Worm (Caenorhabditis elegans) whole organism, L1 larva: ENCODE data around the gene F07C3.3.

Experiments used
- C04F5.9 ChIP-seq: sonication (generic microtip); optimal IDR thresholded peaks from 2 replicates; lab custom pipeline; 2016; ENCODE audit warnings: missing genetic modification characterization, missing compliant biosample characterization
- C16A3.4 ChIP-seq: fragments of 150-350 bp; optimal IDR thresholded peaks from 2 replicates; lab custom pipeline; 2014; ENCODE audit warnings: missing biosample characterization, missing genetic modification characterization
- alr-1 ChIP-seq: fragments of 200-800 bp; sonication (Bioruptor generic); optimal IDR thresholded peaks from 2 replicates; lab custom pipeline; 2018; ENCODE audit warnings: borderline replicate concordance, mild to moderate bottlenecking, missing genetic modification characterization, missing compliant biosample characterization
- ama-1 ChIP-seq: fragments of 150-350 bp; optimal IDR thresholded peaks from 2 replicates; lab custom pipeline; 2014
- blmp-1 ChIP-seq: fragments of 150-350 bp; optimal IDR thresholded peaks from 2 replicates; lab custom pipeline; 2014; ENCODE audit warnings: missing biosample characterization, missing genetic modification characterization
- ceh-63 ChIP-seq: fragments of 200-800 bp; sonication (Bioruptor generic); optimal IDR thresholded peaks from 2 replicates; lab custom pipeline; 2018; ENCODE audit warnings: mild to moderate bottlenecking, missing genetic modification characterization, missing compliant biosample characterization
- ceh-8 ChIP-seq: fragments of 200-800 bp; sonication (Bioruptor generic); optimal IDR thresholded peaks from 2 replicates; lab custom pipeline; 2018; ENCODE audit warnings: mild to moderate bottlenecking, missing genetic modification characterization, moderate library complexity, missing compliant biosample characterization
- ceh-88 ChIP-seq: fragments of 200-800 bp; sonication (Bioruptor generic); IDR thresholded peaks from 2 replicates; pipeline ENCODE4 v1.3.6; 2022; ENCODE audit warnings: missing genetic modification characterization, missing compliant biosample characterization
- ceh-90 ChIP-seq: sonication (generic microtip); optimal IDR thresholded peaks from 2 replicates; lab custom pipeline; 2016; ENCODE audit warnings: missing genetic modification characterization, missing compliant biosample characterization
- dsc-1 ChIP-seq: sonication (generic microtip); optimal IDR thresholded peaks from 2 replicates; lab custom pipeline; 2016; ENCODE audit warnings: mild to moderate bottlenecking, missing genetic modification characterization, missing compliant biosample characterization
- efl-1 ChIP-seq, 4 experiments: fragments of 150-350 bp; optimal IDR thresholded peaks in 3 of 4; peaks in 1 of 4; 1 replicate in 1 of 4; 2 replicates in 3 of 4; lab custom pipeline; 2014; ENCODE audit warnings: missing biosample characterization in 2 of 4, missing genetic modification characterization in 2 of 4, missing genetic modification reagents in 2 of 4
- efl-3 ChIP-seq: fragments of 200-800 bp; sonication (Bioruptor generic); optimal IDR thresholded peaks from 2 replicates; lab custom pipeline; 2018; ENCODE audit warnings: mild to moderate bottlenecking, missing genetic modification characterization, missing compliant biosample characterization
- egl-13 ChIP-seq: sonication (generic microtip); optimal IDR thresholded peaks from 2 replicates; lab custom pipeline; 2016; ENCODE audit warnings: missing genotype, missing genetic modification reagents, missing genetic modification characterization, missing compliant biosample characterization
- elt-3 ChIP-seq, 6 experiments: fragments of 150-350 bp in 1 of 6; sonication (generic microtip); optimal IDR thresholded peaks; 2 replicates each; lab custom pipeline; 2017 to 2018; ENCODE audit warnings: missing biosample characterization in 6 of 6, missing genetic modification characterization in 6 of 6, inconsistent platforms in 1 of 6
- fkh-4 ChIP-seq: sonication (generic microtip); optimal IDR thresholded peaks from 2 replicates; lab custom pipeline; 2016; ENCODE audit warnings: missing compliant biosample characterization, missing genetic modification characterization, borderline replicate concordance
- fkh-8 ChIP-seq: sonication (generic microtip); optimal IDR thresholded peaks from 2 replicates; lab custom pipeline; 2016; ENCODE audit warnings: mild to moderate bottlenecking, missing genetic modification characterization, missing compliant biosample characterization
- grh-1 ChIP-seq: fragments of 200-800 bp; sonication (Bioruptor generic); IDR thresholded peaks from 2 replicates; pipeline ENCODE4 v1.3.6; 2022; ENCODE audit warnings: missing genetic modification reagents, missing genetic modification characterization, missing compliant biosample characterization
- hlh-4 ChIP-seq: sonication (generic microtip); optimal IDR thresholded peaks from 2 replicates; lab custom pipeline; 2016; ENCODE audit warnings: mild to moderate bottlenecking, missing genetic modification characterization, missing compliant biosample characterization
- hpl-2 ChIP-seq: fragments of 150-350 bp; optimal IDR thresholded peaks from 2 replicates; lab custom pipeline; 2014; ENCODE audit warnings: missing biosample characterization, missing genetic modification reagents, missing genetic modification characterization
- irx-1 ChIP-seq: sonication (generic microtip); optimal IDR thresholded peaks from 2 replicates; lab custom pipeline; 2016; ENCODE audit warnings: missing genetic modification characterization, missing compliant biosample characterization
- isw-1 ChIP-seq: fragments of 200-800 bp; sonication (Bioruptor generic); IDR thresholded peaks from 2 replicates; pipeline ENCODE4 v1.3.6; 2022; ENCODE audit warnings: missing genetic modification characterization, missing compliant biosample characterization
- jun-1 ChIP-seq: fragments of 150-350 bp; optimal IDR thresholded peaks from 2 replicates; lab custom pipeline; 2014; ENCODE audit warnings: missing biosample characterization, missing genetic modification reagents, missing genetic modification characterization
- lin-14 ChIP-seq: fragments of 200-800 bp; sonication (Bioruptor generic); optimal IDR thresholded peaks from 2 replicates; lab custom pipeline; 2018; ENCODE audit warnings: mild to moderate bottlenecking, missing genetic modification characterization, moderate library complexity, missing compliant biosample characterization
- lin-39 ChIP-seq: fragments of 150-350 bp; optimal IDR thresholded peaks from 2 replicates; lab custom pipeline; 2014; ENCODE audit warnings: missing biosample characterization, missing genetic modification reagents, missing genetic modification characterization
- lir-3 ChIP-seq: sonication (generic microtip); optimal IDR thresholded peaks from 2 replicates; lab custom pipeline; 2016; ENCODE audit warnings: mild to moderate bottlenecking, missing genetic modification characterization, moderate library complexity, missing compliant biosample characterization; ENCODE audit not compliant: poor library complexity
- lsy-2 ChIP-seq, 2 experiments: fragments of 150-350 bp; optimal IDR thresholded peaks; 2 replicates each; lab custom pipeline; 2014; ENCODE audit warnings: missing biosample characterization in 2 of 2, missing genetic modification characterization in 2 of 2
- mef-2 ChIP-seq: fragments of 150-350 bp; optimal IDR thresholded peaks from 2 replicates; lab custom pipeline; 2014; ENCODE audit warnings: missing biosample characterization, missing genetic modification characterization
- mep-1 ChIP-seq: fragments of 150-350 bp; optimal IDR thresholded peaks from 2 replicates; lab custom pipeline; 2014; ENCODE audit warnings: missing biosample characterization, missing genetic modification characterization
- nhr-20 ChIP-seq: sonication (generic microtip); optimal IDR thresholded peaks from 2 replicates; lab custom pipeline; 2016; ENCODE audit warnings: mild to moderate bottlenecking, missing genetic modification characterization, missing compliant biosample characterization
- nhr-71 ChIP-seq: sonication (generic microtip); optimal IDR thresholded peaks from 2 replicates; lab custom pipeline; 2016; ENCODE audit warnings: mild to moderate bottlenecking, missing genetic modification characterization, moderate library complexity, missing compliant biosample characterization
- nhr-77 ChIP-seq: fragments of 150-350 bp; optimal IDR thresholded peaks from 2 replicates; lab custom pipeline; 2014; ENCODE audit warnings: missing biosample characterization, missing genetic modification characterization
- nhr-84 ChIP-seq: sonication (generic microtip); optimal IDR thresholded peaks from 2 replicates; lab custom pipeline; 2017; ENCODE audit warnings: missing biosample characterization, missing genetic modification characterization
- nhr-85 ChIP-seq: sonication (generic microtip); peaks from one replicate; lab custom pipeline; 2016; ENCODE audit warnings: missing genetic modification characterization, inconsistent platforms, missing compliant biosample characterization
- nhr-90 ChIP-seq: sonication (generic microtip); optimal IDR thresholded peaks from 2 replicates; lab custom pipeline; 2016; ENCODE audit warnings: mild to moderate bottlenecking, missing genetic modification characterization, missing compliant biosample characterization; ENCODE audit not compliant: poor library complexity
- pag-3 ChIP-seq: sonication (generic microtip); optimal IDR thresholded peaks from 2 replicates; lab custom pipeline; 2017; ENCODE audit warnings: missing genetic modification characterization, mild to moderate bottlenecking, missing compliant biosample characterization, antibody characterized with exemption, borderline replicate concordance; ENCODE audit not compliant: insufficient read depth
- pax-3 ChIP-seq: fragments of 200-800 bp; sonication (Bioruptor generic); optimal IDR thresholded peaks from 2 replicates; lab custom pipeline; 2018; ENCODE audit warnings: mild to moderate bottlenecking, missing genetic modification characterization, moderate library complexity, missing compliant biosample characterization
- skn-1 ChIP-seq: fragments of 150-350 bp; optimal IDR thresholded peaks from 2 replicates; lab custom pipeline; 2014; ENCODE audit warnings: missing biosample characterization, missing genetic modification characterization
- snu-23 ChIP-seq: sonication (generic microtip); optimal IDR thresholded peaks from 2 replicates; lab custom pipeline; 2016; ENCODE audit warnings: missing genetic modification characterization, missing compliant biosample characterization
- sox-4 ChIP-seq: sonication (generic microtip); optimal IDR thresholded peaks from 2 replicates; lab custom pipeline; 2016; ENCODE audit warnings: missing genetic modification characterization, missing compliant biosample characterization
- tlp-1 ChIP-seq: fragments of 150-350 bp; optimal IDR thresholded peaks from 2 replicates; lab custom pipeline; 2014; ENCODE audit warnings: missing biosample characterization, missing genetic modification characterization
- unc-130 ChIP-seq: fragments of 150-350 bp; optimal IDR thresholded peaks from 2 replicates; lab custom pipeline; 2017; ENCODE audit warnings: missing biosample characterization, missing genetic modification characterization, inconsistent platforms
- unc-30 ChIP-seq: sonication (generic microtip); optimal IDR thresholded peaks from 2 replicates; lab custom pipeline; 2017; ENCODE audit warnings: missing biosample characterization, missing genetic modification characterization
- unc-86 ChIP-seq: sonication (generic microtip); optimal IDR thresholded peaks from 2 replicates; lab custom pipeline; 2016; ENCODE audit warnings: missing genetic modification characterization, missing compliant biosample characterization
- unc-98 ChIP-seq: fragments of 200-800 bp; sonication (Bioruptor generic); IDR thresholded peaks from 2 replicates; pipeline ENCODE4 v1.3.6; 2022; ENCODE audit warnings: missing genetic modification characterization, missing compliant biosample characterization
- zip-4 ChIP-seq: fragments of 200-800 bp; sonication (Bioruptor generic); optimal IDR thresholded peaks from 2 replicates; lab custom pipeline; 2018; ENCODE audit warnings: mild to moderate bottlenecking, missing genetic modification characterization, moderate library complexity, missing compliant biosample characterization
- ztf-11 ChIP-seq, 2 experiments: sonication (generic microtip); optimal IDR thresholded peaks; 2 replicates each; lab custom pipeline; 2016 to 2017; ENCODE audit warnings: missing genetic modification characterization in 2 of 2, missing biosample characterization in 1 of 2, missing compliant biosample characterization in 1 of 2
- ztf-4 ChIP-seq: fragments of 150-350 bp; optimal IDR thresholded peaks from 2 replicates; lab custom pipeline; 2014; ENCODE audit warnings: missing biosample characterization, missing genetic modification characterization

F07C3.3 gene

DNA sequence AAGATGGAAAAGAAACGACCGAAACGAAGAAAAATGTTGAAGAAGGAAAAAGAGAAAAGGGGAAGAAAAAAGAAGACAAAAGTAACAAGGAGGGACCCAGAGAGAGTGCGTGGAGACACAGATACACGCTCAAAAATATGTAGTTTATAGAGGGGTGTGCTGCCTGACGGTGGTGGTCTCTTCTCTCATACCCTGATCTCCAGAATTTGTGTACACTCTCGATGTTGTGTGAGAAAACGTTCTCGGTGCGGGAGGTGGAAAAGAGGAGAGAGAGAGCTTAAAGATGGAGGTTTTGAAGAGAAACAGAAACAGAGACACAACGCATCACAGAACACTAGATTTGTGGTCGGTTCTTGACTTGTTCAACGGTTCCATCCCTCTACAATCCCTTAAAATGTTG lies 41.4 kb upstream of the F07C3.3 start (continued):
- TF ChIP-seq lsy-2 (tag; optimal IDR thresholded peaks at IDR 0.05; lab: Kevin White, UChicago), result peak; percentile 41 to 74
- TF ChIP-seq ztf-4 (tag; lab: Kevin White, UChicago), result no peak
- TF ChIP-seq alr-1 (tag; lab: Kevin White, UChicago), result no peak
- TF ChIP-seq nhr-71 (tag; lab: Kevin White, UChicago), result peak; percentile 88
- no peak for TF ChIP-seq ama-1 (lab: Kevin White, UChicago)
- TF ChIP-seq isw-1 (GFP tag; lab: Robert Waterston, UW), result peak; percentile 49
- peak; percentile 61 for TF ChIP-seq jun-1 (tag; lab: Kevin White, UChicago)
- peak; percentile 48 to 70 for TF ChIP-seq efl-1 (optimal IDR thresholded peaks at IDR 0.05; lab: Kevin White, UChicago)
- TF ChIP-seq efl-1 (GFP tag; optimal IDR thresholded peaks at IDR 0.05 in 1 of 2; lab: Kevin White, UChicago), result peak; percentile 35 to 69
- peak; percentile 29 for TF ChIP-seq mep-1
- TF ChIP-seq C04F5.9 (tag; lab: Kevin White, UChicago), result no peak
- TF ChIP-seq grh-1 (GFP tag; lab: Robert Waterston, UW), result no peak
- peak; percentile 16 for TF ChIP-seq egl-13
- peak in 1 of 6 experiments; percentile 48 for TF ChIP-seq elt-3 (tag; optimal IDR thresholded peaks at IDR 0.05; lab: Kevin White, UChicago)
- no peak for TF ChIP-seq ztf-11 (tag; optimal IDR thresholded peaks at IDR 0.05; lab: Kevin White, UChicago)
- TF ChIP-seq zip-4 (GFP tag; lab: Kevin White, UChicago), result no peak
- TF ChIP-seq unc-30 (tag; lab: Kevin White, UChicago), result no peak
- no peak for TF ChIP-seq lir-3 (tag; lab: Kevin White, UChicago)
- TF ChIP-seq pax-3, result no peak

- TF ChIP-seq blmp-1 (tag; lab: Kevin White, UChicago) (no peak), lin-39 (no peak), sox-4 (tag; lab: Kevin White, UChicago) (peak; percentile 19), ama-1 (lab: Kevin White, UChicago) (no peak), dsc-1 (tag; lab: Kevin White, UChicago) (peak; percentile 73), nhr-20 (tag; lab: Kevin White, UChicago) (peak; percentile 3), nhr-90 (tag; lab: Kevin White, UChicago) (no peak), pag-3 (tag; lab: Kevin White, UChicago) (no peak), mef-2 (no peak), ztf-11 (tag; optimal IDR thresholded peaks at IDR 0.05; lab: Kevin White, UChicago) (no peak), ceh-90 (tag; lab: Kevin White, UChicago) (no peak), unc-98 (no peak), nhr-71 (tag; lab: Kevin White, UChicago) (peak; percentile 65), lin-14 (GFP tag; lab: Kevin White, UChicago) (peak; percentile 31), snu-23 (no peak), C16A3.4 (no peak), nhr-77 (no peak), fkh-8 (tag; lab: Kevin White, UChicago) (peak; percentile 54), hpl-2 (GFP tag; lab: Kevin White, UChicago) (no peak), nhr-84 (tag; lab: Kevin White, UChicago) (no peak), pax-3 (peak; percentile 57)
- TF ChIP-seq, all 84 proteins: peak for 7
Measured at ce11 chrV:9272624-9273023, 40.4 kb upstream of the F07C3.3 start.

DNA sequence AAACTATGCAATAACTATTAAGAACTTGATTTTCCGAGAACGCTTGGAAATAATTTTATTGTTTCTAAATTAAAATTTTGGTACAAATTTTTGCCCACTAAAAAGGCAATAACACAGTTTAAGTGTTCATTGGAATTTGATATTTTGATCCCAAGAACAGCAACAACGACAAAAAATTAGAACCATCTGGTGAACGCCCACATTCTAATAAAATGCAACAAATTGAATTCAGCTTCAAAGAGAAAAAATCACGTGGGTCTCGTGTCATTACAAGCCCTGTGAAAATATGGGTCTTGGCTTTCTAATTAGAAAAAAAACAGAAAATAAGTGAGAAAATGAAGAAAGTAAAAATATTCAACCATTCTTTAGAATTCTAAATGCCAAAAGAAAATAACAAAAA lies 39.6 kb upstream of the F07C3.3 start:
- TF ChIP-seq tlp-1 (tag; lab: Kevin White, UChicago), result no peak
- peak; percentile 98 for TF ChIP-seq dsc-1 (tag; lab: Kevin White, UChicago)
- TF ChIP-seq pag-3 (tag; lab: Kevin White, UChicago), result no peak
- TF ChIP-seq sox-4 (tag; lab: Kevin White, UChicago), result no peak
- TF ChIP-seq ceh-63 (GFP tag; lab: Kevin White, UChicago), result no peak
- TF ChIP-seq efl-3 (GFP tag; lab: Kevin White, UChicago), result no peak
- no peak for TF ChIP-seq ceh-8 (GFP tag; lab: Kevin White, UChicago)
- no peak for TF ChIP-seq lir-3 (tag; lab: Kevin White, UChicago)
- TF ChIP-seq C16A3.4, result no peak
- peak; percentile 30 for TF ChIP-seq nhr-71 (tag; lab: Kevin White, UChicago)
- peak; percentile 91 for TF ChIP-seq fkh-4 (tag; lab: Kevin White, UChicago)
- peak; percentile 42 for TF ChIP-seq fkh-8 (tag; lab: Kevin White, UChicago)
- no peak for TF ChIP-seq mef-2
- no peak for TF ChIP-seq ceh-88 (GFP tag; lab: Robert Waterston, UW)
- no peak for TF ChIP-seq unc-86
- TF ChIP-seq skn-1 (tag; lab: Kevin White, UChicago), result no peak
- TF ChIP-seq nhr-20 (tag; lab: Kevin White, UChicago), result no peak
- peak; percentile 56 for TF ChIP-seq nhr-85 (tag; lab: Kevin White, UChicago)
- no peak for TF ChIP-seq blmp-1 (tag; lab: Kevin White, UChicago)
- no peak for TF ChIP-seq irx-1 (tag; lab: Kevin White, UChicago)
- no peak for TF ChIP-seq hlh-4 (tag; lab: Kevin White, UChicago)
- TF ChIP-seq unc-130 (tag; lab: Kevin White, UChicago), result no peak
